Worm (Caenorhabditis elegans) whole organism, L4 larva: ENCODE results near the gene ZK550.6.

ENCODE experiments used
- F26F4.8 ChIP-seq: fragments of 200-800 bp; sonication (Bioruptor generic); conservative IDR thresholded peaks from 2 replicates; pipeline ENCODE4 v1.3.6; 2022; ENCODE audit warnings: missing genetic modification characterization, missing compliant biosample characterization
- F49E8.2 ChIP-seq: sonication (generic microtip); optimal IDR thresholded peaks from 2 replicates; lab custom pipeline; 2016; ENCODE audit warnings: missing compliant biosample characterization, mild to moderate bottlenecking, missing genetic modification characterization, borderline replicate concordance
- Y75B8A.6 ChIP-seq: fragments of 200-800 bp; sonication (Bioruptor generic); IDR thresholded peaks from 2 replicates; pipeline ENCODE4 v1.3.6; 2022; ENCODE audit warnings: missing genetic modification reagents, missing genetic modification characterization, missing compliant biosample characterization
- aha-1 ChIP-seq: fragments of 150-350 bp; peaks from one replicate; lab custom pipeline; 2014; ENCODE audit warnings: missing biosample characterization, missing genetic modification characterization
- aly-2 ChIP-seq: sonication (generic microtip); optimal IDR thresholded peaks from 2 replicates; lab custom pipeline; 2018; ENCODE audit warnings: missing biosample characterization, missing genetic modification characterization
- arid-1 ChIP-seq: fragments of 200-800 bp; sonication (Bioruptor generic); conservative IDR thresholded peaks from 2 replicates; pipeline ENCODE4 v1.3.6; 2022; ENCODE audit warnings: missing genetic modification reagents, missing genetic modification characterization, missing compliant biosample characterization
- attf-4 ChIP-seq: sonication (generic microtip); optimal IDR thresholded peaks from 3 replicates; lab custom pipeline; 2017; ENCODE audit warnings: missing biosample characterization, missing genetic modification characterization
- ceh-28 ChIP-seq: fragments of 150-350 bp; optimal IDR thresholded peaks from 2 replicates; lab custom pipeline; 2014; ENCODE audit warnings: missing biosample characterization, missing genetic modification reagents, missing genetic modification characterization
- ceh-32 ChIP-seq: sonication (generic microtip); optimal IDR thresholded peaks from 2 replicates; lab custom pipeline; 2016; ENCODE audit warnings: mild to moderate bottlenecking, missing genetic modification characterization, missing compliant biosample characterization; ENCODE audit not compliant: poor library complexity
- cey-2 ChIP-seq: sonication (generic microtip); optimal IDR thresholded peaks from 3 replicates; lab custom pipeline; 2017; ENCODE audit warnings: missing genetic modification characterization, mild to moderate bottlenecking, missing compliant biosample characterization, antibody characterized with exemption, borderline replicate concordance; ENCODE audit not compliant: insufficient read depth
- daf-12 ChIP-seq: fragments of 150-350 bp; optimal IDR thresholded peaks from 2 replicates; lab custom pipeline; 2014; ENCODE audit warnings: missing biosample characterization, missing genetic modification reagents, missing genetic modification characterization
- daf-8 ChIP-seq: fragments of 200-800 bp; sonication (Bioruptor generic); IDR thresholded peaks from 2 replicates; pipeline ENCODE4 v1.3.6; 2022; ENCODE audit warnings: missing genetic modification characterization, missing compliant biosample characterization
- dpl-1 ChIP-seq: fragments of 150-350 bp; optimal IDR thresholded peaks from 2 replicates; lab custom pipeline; 2014; ENCODE audit warnings: missing biosample characterization, missing genetic modification reagents, missing genetic modification characterization
- dve-1 ChIP-seq: sonication (generic microtip); optimal IDR thresholded peaks from 2 replicates; lab custom pipeline; 2017; ENCODE audit warnings: antibody characterized with exemption, mild to moderate bottlenecking, missing genetic modification characterization, missing compliant biosample characterization; ENCODE audit not compliant: insufficient read depth
- egl-43 ChIP-seq: fragments of 200-800 bp; sonication (Bioruptor generic); IDR thresholded peaks from 2 replicates; pipeline ENCODE4 v1.3.6; 2022; ENCODE audit warnings: missing genetic modification reagents, missing genetic modification characterization, missing compliant biosample characterization
- hif-1 ChIP-seq, 2 experiments: sonication (generic microtip); optimal IDR thresholded peaks; 2 replicates each; lab custom pipeline; 2016 to 2017; ENCODE audit warnings: missing compliant biosample characterization in 2 of 2, missing genetic modification characterization in 2 of 2, missing genetic modification reagents in 2 of 2, missing genotype in 2 of 2, mild to moderate bottlenecking in 1 of 2
- hlh-11 ChIP-seq: fragments of 200-800 bp; sonication (Bioruptor generic); optimal IDR thresholded peaks from 2 replicates; lab custom pipeline; 2018; ENCODE audit warnings: mild to moderate bottlenecking, missing genetic modification characterization, missing compliant biosample characterization
- lin-13 ChIP-seq: fragments of 150-350 bp; optimal IDR thresholded peaks from 2 replicates; lab custom pipeline; 2014; ENCODE audit warnings: missing biosample characterization, missing genetic modification reagents, missing genetic modification characterization
- madf-5 ChIP-seq, 2 experiments: fragments of 200-800 bp; sonication (Bioruptor generic); IDR thresholded peaks; 2 replicates each; pipeline ENCODE4 v1.3.6; 2022; ENCODE audit warnings: missing compliant biosample characterization in 2 of 2, missing genetic modification characterization in 2 of 2
- pha-4 ChIP-seq, 2 experiments: fragments of 150-350 bp in 1 of 2; fragments of 200-800 bp in 1 of 2; sonication (Bioruptor generic) in 1 of 2; IDR thresholded peaks in 1 of 2; optimal IDR thresholded peaks in 1 of 2; 2 replicates each; pipeline versions ENCODE4 v1.3.6 to Lab custom; 2014 to 2022; ENCODE audit warnings: missing genetic modification characterization in 2 of 2, missing genetic modification reagents in 2 of 2, missing biosample characterization in 1 of 2, missing compliant biosample characterization in 1 of 2
- php-3 ChIP-seq: fragments of 200-800 bp; sonication (Bioruptor generic); IDR thresholded peaks from 2 replicates; pipeline ENCODE4 v1.3.6; 2022; ENCODE audit warnings: missing genetic modification reagents, missing genetic modification characterization, missing compliant biosample characterization
- saeg-2 ChIP-seq: fragments of 200-800 bp; sonication (Bioruptor generic); IDR thresholded peaks from 2 replicates; pipeline ENCODE4 v1.3.6; 2022; ENCODE audit warnings: missing genetic modification reagents, missing genetic modification characterization, missing compliant biosample characterization
- sdz-12 ChIP-seq: fragments of 200-800 bp; sonication (Bioruptor generic); optimal IDR thresholded peaks from 2 replicates; lab custom pipeline; 2018; ENCODE audit warnings: mild to moderate bottlenecking, missing genetic modification characterization, missing compliant biosample characterization
- snpc-1.2 ChIP-seq: fragments of 200-800 bp; sonication (Bioruptor generic); IDR thresholded peaks from 2 replicates; pipeline ENCODE4 v1.3.6; 2022; ENCODE audit warnings: missing genetic modification reagents, missing genetic modification characterization, missing compliant biosample characterization
- snpc-4 ChIP-seq: fragments of 150-350 bp; optimal IDR thresholded peaks from 2 replicates; lab custom pipeline; 2014; ENCODE audit warnings: missing biosample characterization, missing genetic modification characterization
- unc-39 ChIP-seq: sonication (generic microtip); optimal IDR thresholded peaks from 2 replicates; lab custom pipeline; 2017; ENCODE audit warnings: missing biosample characterization, missing genetic modification characterization
- unc-62 ChIP-seq, 3 experiments: fragments of 150-350 bp in 1 of 3; sonication (generic microtip); optimal IDR thresholded peaks in 2 of 3; peaks in 1 of 3; 1 replicate in 1 of 3; 2 replicates in 2 of 3; lab custom pipeline; 2014 to 2017; ENCODE audit warnings: missing biosample characterization in 3 of 3, missing genetic modification characterization in 3 of 3, missing genetic modification reagents in 3 of 3, missing genotype in 1 of 3
- zip-2 ChIP-seq: fragments of 150-350 bp; optimal IDR thresholded peaks from 2 replicates; lab custom pipeline; 2014; ENCODE audit warnings: missing biosample characterization, missing genetic modification characterization
- ztf-11 ChIP-seq: fragments of 150-350 bp; optimal IDR thresholded peaks from 2 replicates; lab custom pipeline; 2014; ENCODE audit warnings: missing biosample characterization, missing genetic modification characterization
- ztf-7 ChIP-seq: fragments of 150-350 bp; optimal IDR thresholded peaks from 2 replicates; lab custom pipeline; 2014; ENCODE audit warnings: missing biosample characterization, missing genetic modification characterization

The ZK550.6 gene

ce11 chrIV:17268628-17269027 lies 6.3 kb upstream of the ZK550.6 start (continued):
- TF ChIP-seq egl-43 (no peak), unc-62 (GFP tag; optimal IDR thresholded peaks at IDR 0.05 in 1 of 2; lab: Kevin White, UChicago) (peak in 1 of 2 experiments; percentile 97), unc-62 (tag; optimal IDR thresholded peaks at IDR 0.05; lab: Kevin White, UChicago) (no peak), snpc-1.2 (GFP tag; lab: Robert Waterston, UW) (peak; percentile 51), lin-13 (peak; percentile 13), dpl-1 (GFP tag; lab: Kevin White, UChicago) (peak; percentile 35)

DNA sequence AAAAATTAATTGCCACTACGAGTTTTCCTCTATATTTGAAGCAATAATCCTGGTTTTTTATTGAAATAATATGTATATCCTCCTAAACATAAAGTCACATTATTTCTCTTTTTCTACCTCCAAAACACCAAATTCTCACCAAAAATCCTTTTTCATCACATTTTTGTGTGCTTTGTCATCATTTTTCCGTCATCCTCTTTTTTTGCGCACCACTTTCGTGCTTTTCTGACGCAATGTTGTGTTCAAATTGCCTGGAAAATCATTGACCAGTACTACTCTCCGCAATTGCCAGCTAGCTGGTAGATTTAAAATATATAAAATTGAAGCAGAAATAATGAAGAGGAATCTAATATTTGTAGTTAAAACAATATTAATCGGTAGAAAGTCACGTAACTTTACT lies 5.8 kb upstream of the ZK550.6 start:
- no peak for TF ChIP-seq hlh-11 (tag; lab: Kevin White, UChicago)
- no peak for TF ChIP-seq ceh-28 (tag; lab: Kevin White, UChicago)
- TF ChIP-seq php-3 (GFP tag; lab: Robert Waterston, UW) = no peak
- no peak for TF ChIP-seq sdz-12 (GFP tag; lab: Kevin White, UChicago)
- no peak for TF ChIP-seq snpc-1.2 (GFP tag; lab: Robert Waterston, UW)
- TF ChIP-seq F26F4.8 (GFP tag; lab: Robert Waterston, UW) = no peak
- no peak for TF ChIP-seq ceh-32 (tag; lab: Kevin White, UChicago)
- TF ChIP-seq arid-1 = no peak
- TF ChIP-seq hif-1 (tag; optimal IDR thresholded peaks at IDR 0.05; lab: Kevin White, UChicago) = no peak

ce11 chrIV:17267304-17267891 lies 5.1 kb upstream of the ZK550.6 start:
- TF ChIP-seq unc-62 (GFP tag; optimal IDR thresholded peaks at IDR 0.05 in 1 of 2; lab: Kevin White, UChicago) (peak in 1 of 2 experiments; percentile 96), unc-62 (tag; optimal IDR thresholded peaks at IDR 0.05; lab: Kevin White, UChicago) (no peak), daf-12 (tag; lab: Kevin White, UChicago) (no peak), dve-1 (tag; lab: Kevin White, UChicago) (no peak), madf-5 (GFP tag; IDR thresholded peaks at IDR 0.05; lab: Robert Waterston, UW) (no peak), egl-43 (0 out of 2 replicates have a peak, but pooled peaks have one; percentile 29), snpc-4 (tag; lab: Kevin White, UChicago) (no peak)
- TF ChIP-seq, all 104 proteins: peak for 2

DNA sequence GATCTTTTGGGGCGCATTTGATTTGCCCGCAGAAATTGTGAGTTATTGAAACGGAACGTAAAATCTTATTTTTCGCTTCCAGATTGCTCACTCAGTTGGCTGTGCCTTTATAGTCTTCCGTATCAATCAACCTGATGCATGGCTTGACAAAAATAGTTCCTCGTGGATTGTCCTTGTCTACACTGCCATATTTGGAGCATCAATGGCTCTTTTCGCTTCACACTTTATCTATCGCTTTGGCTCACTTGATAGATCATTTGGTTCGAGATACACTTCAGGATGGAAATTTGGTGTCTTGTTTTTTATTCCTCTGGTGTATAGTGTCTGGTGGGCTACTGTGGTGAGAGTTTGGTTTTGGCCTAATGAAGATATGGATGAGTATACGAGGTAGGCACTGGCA lies 3.4 kb upstream of the ZK550.6 start:
- TF ChIP-seq aha-1 (tag; lab: Kevin White, UChicago) (peak; percentile 96), pha-4 (GFP tag; IDR thresholded peaks at IDR 0.05; lab: Robert Waterston, UW) (no peak), pha-4 (tag; optimal IDR thresholded peaks at IDR 0.05; lab: Kevin White, UChicago) (no peak)
- TF ChIP-seq, all 104 proteins: peak for 1

DNA sequence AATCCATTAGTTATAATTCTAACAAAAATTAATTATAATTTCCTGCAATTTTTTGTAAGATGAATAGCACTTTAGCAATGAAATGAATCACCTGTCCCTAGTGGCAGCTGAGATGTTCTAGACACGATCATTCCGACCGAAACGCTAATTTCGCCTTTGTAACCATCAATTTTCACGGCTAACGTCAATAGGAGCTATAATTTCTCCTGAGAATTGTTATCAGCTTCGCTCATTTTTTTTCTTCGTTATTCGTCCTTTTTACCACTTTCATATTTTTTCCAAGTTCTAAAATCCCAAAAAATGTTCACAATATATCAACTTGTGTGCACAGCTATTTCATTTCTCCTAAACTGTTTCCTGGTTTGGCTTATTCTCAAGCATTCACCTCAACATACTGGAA lies 3.0 kb upstream of the ZK550.6 start, which contains the start of gene str-187:
Gene str-187, plus strand, starts transcription at position 301 of the 400 bp plus-strand sequence.
- TF ChIP-seq daf-8 (GFP tag; lab: Robert Waterston, UW) (no peak), cey-2 (tag; lab: Kevin White, UChicago) (no peak), zip-2 (tag; lab: Kevin White, UChicago) (no peak), F49E8.2 (tag; lab: Kevin White, UChicago) (no peak), sdz-12 (GFP tag; lab: Kevin White, UChicago) (no peak), ztf-11 (tag; lab: Kevin White, UChicago) (no peak), ztf-7 (no peak), attf-4 (tag; lab: Kevin White, UChicago) (no peak), Y75B8A.6 (no peak), aly-2 (tag; lab: Kevin White, UChicago) (no peak), unc-39 (no peak), egl-43 (no peak), arid-1 (no peak), saeg-2 (no peak), daf-12 (tag; lab: Kevin White, UChicago) (no peak)
